Worm (Caenorhabditis elegans) whole organism, young adult: Measurements from ENCODE around the gene lpr-5.

Source experiments
- B0336.3 ChIP-seq: fragments of 200-800 bp; sonication (Bioruptor generic); IDR thresholded peaks from 2 replicates; pipeline ENCODE4 v1.3.6; 2022; ENCODE audit warnings: missing genetic modification characterization, missing compliant biosample characterization
- F10E7.11 ChIP-seq: sonication (generic microtip); optimal IDR thresholded peaks from 2 replicates; lab custom pipeline; 2017; ENCODE audit warnings: mild to moderate bottlenecking, missing genetic modification characterization, moderate library complexity, missing compliant biosample characterization
- F37B4.10 ChIP-seq: fragments of 200-800 bp; sonication (Bioruptor generic); IDR thresholded peaks from 2 replicates; pipeline ENCODE4 v1.3.6; 2022; ENCODE audit warnings: missing genetic modification characterization, missing compliant biosample characterization
- K12H6.12 ChIP-seq: fragments of 200-800 bp; sonication (Bioruptor generic); optimal IDR thresholded peaks from 2 replicates; lab custom pipeline; 2018; ENCODE audit warnings: mild to moderate bottlenecking, missing genetic modification characterization, missing compliant biosample characterization
- Y53G8AR.9 ChIP-seq: fragments of 200-800 bp; sonication (Bioruptor generic); conservative IDR thresholded peaks from 2 replicates; pipeline ENCODE4 v1.3.6; 2022; ENCODE audit warnings: missing genetic modification reagents, missing genetic modification characterization, missing compliant biosample characterization
- Y79H2A.3 ChIP-seq: fragments of 200-800 bp; sonication (Bioruptor generic); conservative IDR thresholded peaks from 2 replicates; pipeline ENCODE4 v1.3.6; 2022; ENCODE audit warnings: missing genetic modification reagents, missing genetic modification characterization, missing compliant biosample characterization
- aptf-2 ChIP-seq: fragments of 200-800 bp; sonication (Bioruptor generic); conservative IDR thresholded peaks from 2 replicates; pipeline ENCODE4 v1.3.6; 2022; ENCODE audit warnings: missing genetic modification reagents, missing genetic modification characterization, missing compliant biosample characterization
- cebp-1 ChIP-seq, 2 experiments: fragments of 200-800 bp in 1 of 2; sonication (Bioruptor generic) in 1 of 2; sonication (generic microtip) in 1 of 2; IDR thresholded peaks in 1 of 2; optimal IDR thresholded peaks in 1 of 2; 2 replicates each; pipeline versions ENCODE4 v1.3.6 to Lab custom; 2017 to 2022; ENCODE audit warnings: missing compliant biosample characterization in 2 of 2, missing genetic modification characterization in 2 of 2, mild to moderate bottlenecking in 1 of 2, missing genetic modification reagents in 1 of 2, moderate library complexity in 1 of 2
- ceh-40 ChIP-seq: fragments of 200-800 bp; sonication (Bioruptor generic); IDR thresholded peaks from 2 replicates; pipeline ENCODE4 v1.3.6; 2022; ENCODE audit warnings: missing genetic modification characterization, missing compliant biosample characterization
- ceh-58 ChIP-seq: fragments of 200-800 bp; sonication (Bioruptor generic); IDR thresholded peaks from 2 replicates; pipeline ENCODE4 v1.3.6; 2022; ENCODE audit warnings: missing genetic modification characterization, missing compliant biosample characterization
- dox-1 ChIP-seq: fragments of 200-800 bp; sonication (Bioruptor generic); IDR thresholded peaks from 2 replicates; pipeline ENCODE4 v1.3.6; 2022; ENCODE audit warnings: missing genetic modification reagents, missing genetic modification characterization, missing compliant biosample characterization
- egl-18 ChIP-seq: fragments of 200-800 bp; sonication (Bioruptor generic); IDR thresholded peaks from 2 replicates; pipeline ENCODE4 v1.3.6; 2022; ENCODE audit warnings: missing genetic modification reagents, missing genetic modification characterization, missing compliant biosample characterization
- egrh-3 ChIP-seq: fragments of 200-800 bp; sonication (Bioruptor generic); IDR thresholded peaks from 2 replicates; pipeline ENCODE4 v1.3.6; 2022; ENCODE audit warnings: missing genetic modification reagents, missing genetic modification characterization, missing compliant biosample characterization
- ekl-4 ChIP-seq: fragments of 200-800 bp; sonication (Bioruptor generic); IDR thresholded peaks from 2 replicates; pipeline ENCODE4 v1.3.6; 2022; ENCODE audit warnings: missing genetic modification reagents, missing genetic modification characterization, missing compliant biosample characterization
- gei-17 ChIP-seq: fragments of 200-800 bp; sonication (Bioruptor generic); optimal IDR thresholded peaks from 2 replicates; lab custom pipeline; 2018; ENCODE audit warnings: mild to moderate bottlenecking, missing genetic modification characterization, missing compliant biosample characterization
- him-1 ChIP-seq: sonication (generic microtip); optimal IDR thresholded peaks from 2 replicates; lab custom pipeline; 2016; ENCODE audit warnings: missing genotype, missing genetic modification reagents, missing genetic modification characterization, missing compliant biosample characterization
- hmg-1.2 ChIP-seq: fragments of 200-800 bp; sonication (Bioruptor generic); IDR thresholded peaks from 2 replicates; pipeline ENCODE4 v1.3.6; 2022; ENCODE audit warnings: missing genetic modification reagents, missing genetic modification characterization, missing compliant biosample characterization
- hmg-20 ChIP-seq: fragments of 200-800 bp; sonication (Bioruptor generic); IDR thresholded peaks from 2 replicates; pipeline ENCODE4 v1.3.6; 2022; ENCODE audit warnings: missing genetic modification reagents, missing genetic modification characterization, missing compliant biosample characterization
- let-607 ChIP-seq, 2 experiments: fragments of 200-800 bp in 1 of 2; sonication (Bioruptor generic) in 1 of 2; sonication (generic microtip) in 1 of 2; optimal IDR thresholded peaks; 2 replicates each; lab custom pipeline; 2016 to 2018; ENCODE audit warnings: mild to moderate bottlenecking in 2 of 2, missing compliant biosample characterization in 2 of 2, missing genetic modification characterization in 2 of 2, moderate library complexity in 2 of 2, missing genotype in 1 of 2
- lin-35 ChIP-seq, 3 experiments: fragments of 150-350 bp in 2 of 3; sonication (generic microtip) in 1 of 3; optimal IDR thresholded peaks; 2 replicates each; lab custom pipeline; 2014 to 2018; ENCODE audit warnings: missing biosample characterization in 3 of 3, missing genetic modification characterization in 3 of 3, missing genetic modification reagents in 3 of 3
- lin-40 ChIP-seq: sonication (generic microtip); optimal IDR thresholded peaks from 2 replicates; lab custom pipeline; 2016; ENCODE audit warnings: missing genetic modification characterization, mild to moderate bottlenecking, missing compliant biosample characterization, missing genotype, missing genetic modification reagents
- lin-54 ChIP-seq: fragments of 200-800 bp; sonication (Bioruptor generic); optimal IDR thresholded peaks from 2 replicates; lab custom pipeline; 2018; ENCODE audit warnings: mild to moderate bottlenecking, missing genetic modification characterization, missing compliant biosample characterization
- madf-10 ChIP-seq: sonication (generic microtip); optimal IDR thresholded peaks from 2 replicates; lab custom pipeline; 2016; ENCODE audit warnings: mild to moderate bottlenecking, missing genetic modification characterization, missing compliant biosample characterization
- madf-3 ChIP-seq: fragments of 200-800 bp; sonication (Bioruptor generic); IDR thresholded peaks from 2 replicates; pipeline ENCODE4 v1.3.6; 2022; ENCODE audit warnings: missing genetic modification reagents, missing genetic modification characterization, missing compliant biosample characterization
- nfyb-1 ChIP-seq: fragments of 200-800 bp; sonication (Bioruptor generic); IDR thresholded peaks from 2 replicates; pipeline ENCODE4 v1.3.6; 2022; ENCODE audit warnings: missing genetic modification reagents, missing genetic modification characterization, missing compliant biosample characterization
- nhr-80 ChIP-seq: sonication (generic microtip); optimal IDR thresholded peaks from 2 replicates; lab custom pipeline; 2016; ENCODE audit warnings: missing genetic modification characterization, missing compliant biosample characterization
- pbrm-1 ChIP-seq: fragments of 200-800 bp; sonication (Bioruptor generic); IDR thresholded peaks from 2 replicates; pipeline ENCODE4 v1.3.6; 2022; ENCODE audit warnings: missing genetic modification reagents, missing genetic modification characterization, missing compliant biosample characterization
- rcor-1 ChIP-seq: fragments of 200-800 bp; sonication (Bioruptor generic); IDR thresholded peaks from 2 replicates; pipeline ENCODE4 v1.3.6; 2022; ENCODE audit warnings: missing genetic modification reagents, missing genetic modification characterization, missing compliant biosample characterization
- rec-8 ChIP-seq, 2 experiments: sonication (generic microtip); optimal IDR thresholded peaks; 2 replicates each; lab custom pipeline; 2016; ENCODE audit warnings: mild to moderate bottlenecking in 2 of 2, missing genetic modification characterization in 2 of 2, missing genetic modification reagents in 2 of 2, missing genotype in 2 of 2, missing biosample characterization in 1 of 2, missing compliant biosample characterization in 1 of 2, moderate library complexity in 1 of 2
- sptf-2 ChIP-seq: fragments of 200-800 bp; sonication (Bioruptor generic); optimal IDR thresholded peaks from 2 replicates; lab custom pipeline; 2018; ENCODE audit warnings: mild to moderate bottlenecking, missing genetic modification characterization, missing compliant biosample characterization
- unc-130 ChIP-seq: sonication (generic microtip); optimal IDR thresholded peaks from 2 replicates; lab custom pipeline; 2016; ENCODE audit warnings: missing genetic modification reagents, missing genetic modification characterization, missing compliant biosample characterization
- zfh-2 ChIP-seq: fragments of 200-800 bp; sonication (Bioruptor generic); conservative IDR thresholded peaks from 2 replicates; pipeline ENCODE4 v1.3.6; 2022; ENCODE audit warnings: missing genetic modification reagents, missing genetic modification characterization, missing compliant biosample characterization
- ztf-18 ChIP-seq: sonication (generic microtip); optimal IDR thresholded peaks from 2 replicates; lab custom pipeline; 2016; ENCODE audit warnings: missing genotype, mild to moderate bottlenecking, missing genetic modification characterization, missing compliant biosample characterization
- ztf-3 ChIP-seq: fragments of 200-800 bp; sonication (Bioruptor generic); optimal IDR thresholded peaks from 2 replicates; lab custom pipeline; 2018; ENCODE audit warnings: mild to moderate bottlenecking, missing genetic modification characterization, missing compliant biosample characterization

Gene lpr-5

ce11 chrX:11033128-11033951 lies 28.6 kb upstream of the lpr-5 start:
- TF ChIP-seq zfh-2 (GFP tag; lab: Robert Waterston, UW) (0 out of 2 replicates have a peak, but pooled peaks have one; percentile 18), F37B4.10 (GFP tag; lab: Robert Waterston, UW) (0 out of 2 replicates have a peak, but pooled peaks have one; percentile 47), aptf-2 (GFP tag; lab: Robert Waterston, UW) (no peak)

- no peak for TF ChIP-seq B0336.3
- TF ChIP-seq ceh-40 (GFP tag; lab: Robert Waterston, UW) = no peak
Measured at ce11 chrX:11033952-11034287, 28.0 kb upstream of the lpr-5 start.

ce11 chrX:11034430-11035117 lies 27.3 kb upstream of the lpr-5 start:
- TF ChIP-seq lin-35 (GFP tag; optimal IDR thresholded peaks at IDR 0.05; lab: Kevin White, UChicago) = no peak
- TF ChIP-seq egrh-3 = peak; percentile 27; the same call in 1 of the 2 replicates
- peak; percentile 88 for TF ChIP-seq zfh-2 (GFP tag; lab: Robert Waterston, UW)
- TF ChIP-seq madf-3 = no peak
- TF ChIP-seq hmg-20 (GFP tag; lab: Robert Waterston, UW) = 0 out of 2 replicates have a peak, but pooled peaks have one; percentile 29
- TF ChIP-seq him-1 = no peak
- TF ChIP-seq lin-40 (tag; lab: Kevin White, UChicago) = peak; percentile 18
- no peak for TF ChIP-seq cebp-1 (GFP tag; IDR thresholded peaks at IDR 0.05; lab: Robert Waterston, UW)
- peak; percentile 27 for TF ChIP-seq cebp-1 (tag; optimal IDR thresholded peaks at IDR 0.05; lab: Kevin White, UChicago)
- peak; percentile 23 for TF ChIP-seq nhr-80
- TF ChIP-seq let-607 (tag; optimal IDR thresholded peaks at IDR 0.05; lab: Kevin White, UChicago) = no peak
- TF ChIP-seq dox-1 = 0 out of 2 replicates have a peak, but pooled peaks have one; percentile 28
- TF ChIP-seq ceh-40 (GFP tag; lab: Robert Waterston, UW) = no peak
- TF ChIP-seq Y53G8AR.9 (GFP tag; lab: Robert Waterston, UW) = no peak
- peak; percentile 7 for TF ChIP-seq K12H6.12

ce11 chrX:11035563-11035962 lies 26.4 kb upstream of the lpr-5 start:
- TF ChIP-seq ztf-3 (no peak), K12H6.12 (no peak)
- TF ChIP-seq, all 124 proteins: peak for 0

ce11 chrX:11036114-11037087 lies 25.5 kb upstream of the lpr-5 start:
- no peak for TF ChIP-seq B0336.3
- peak; percentile 53 for TF ChIP-seq nhr-80
- TF ChIP-seq hmg-1.2 (GFP tag; lab: Robert Waterston, UW) = peak; percentile 20; the same call in 1 of the 2 replicates
- TF ChIP-seq rec-8 (tag; optimal IDR thresholded peaks at IDR 0.05; lab: Kevin White, UChicago) = no peak

- TF ChIP-seq lin-35 (GFP tag; optimal IDR thresholded peaks at IDR 0.05; lab: Kevin White, UChicago) (no peak), ceh-58 (GFP tag; lab: Robert Waterston, UW) (no peak), egl-18 (no peak), Y79H2A.3 (GFP tag; lab: Robert Waterston, UW) (no peak), ekl-4 (GFP tag; lab: Robert Waterston, UW) (no peak), nfyb-1 (GFP tag; lab: Robert Waterston, UW) (no peak), madf-10 (tag; lab: Kevin White, UChicago) (no peak), madf-3 (no peak), unc-130 (GFP tag; lab: Kevin White, UChicago) (no peak), ztf-18 (tag; lab: Kevin White, UChicago) (no peak), lin-54 (GFP tag; lab: Kevin White, UChicago) (no peak), pbrm-1 (GFP tag; lab: Robert Waterston, UW) (no peak), rcor-1 (GFP tag; lab: Robert Waterston, UW) (no peak), F10E7.11 (tag; lab: Kevin White, UChicago) (no peak), gei-17 (GFP tag; lab: Kevin White, UChicago) (no peak), sptf-2 (GFP tag; lab: Kevin White, UChicago) (no peak)
Measured at ce11 chrX:11038221-11038620, 23.7 kb upstream of the lpr-5 start.
